Worm (Caenorhabditis elegans): ENCODE measurements around the gene plx-1.
"Not testable (repeated sequence)": the region's sequence is repeated elsewhere in the genome, so short reads cannot be mapped to it uniquely, and the experiment has no call there.

plx-1 gene

DNA sequence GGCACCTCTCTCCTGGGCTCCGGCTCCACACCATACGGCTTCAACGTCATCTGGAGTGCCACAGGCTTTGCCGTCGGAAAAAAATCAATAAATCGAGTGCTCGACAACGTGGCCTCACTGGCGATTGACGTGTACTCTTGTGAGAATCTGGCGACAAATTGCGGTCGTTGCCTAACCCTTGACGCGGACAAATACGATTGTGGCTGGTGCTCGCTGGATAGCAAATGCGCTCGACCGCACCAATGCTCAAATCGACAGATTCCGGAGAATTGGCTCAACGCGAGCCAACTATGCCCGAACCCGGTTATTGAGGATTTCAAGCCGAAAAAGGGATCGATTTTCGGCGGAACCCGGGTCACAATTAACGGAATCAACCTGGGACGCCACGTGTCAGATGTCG is 13.1 kb downstream of the plx-1 start:
- TF ChIP-seq isw-1 (GFP tag; IDR thresholded peaks at IDR 0.05) (no peak), sox-4 (tag; optimal IDR thresholded peaks at IDR 0.05) (no peak), snpc-4 (tag; optimal IDR thresholded peaks at IDR 0.05) (no peak), blmp-1 (tag; optimal IDR thresholded peaks at IDR 0.05) (no peak), lin-14 (GFP tag; optimal IDR thresholded peaks at IDR 0.05) (no peak), nhr-47 (tag; optimal IDR thresholded peaks at IDR 0.05) (no peak), fos-1 (tag; optimal IDR thresholded peaks at IDR 0.05) (no peak), C16A3.4 (tag; optimal IDR thresholded peaks at IDR 0.05) (no peak), swsn-7 (tag; optimal IDR thresholded peaks at IDR 0.05) (no peak), mef-2 (tag; optimal IDR thresholded peaks at IDR 0.05) (no peak), sup-37 (GFP tag; optimal IDR thresholded peaks at IDR 0.05) (no peak), lir-3 (tag; optimal IDR thresholded peaks at IDR 0.05; ENCODE audit: poor library complexity) (no peak), ztf-4 (tag; optimal IDR thresholded peaks at IDR 0.05) (no peak), egl-27 (tag; optimal IDR thresholded peaks at IDR 0.05) (no peak), elt-3 (tag; optimal IDR thresholded peaks at IDR 0.05) (no peak), lin-35 (GFP tag; optimal IDR thresholded peaks at IDR 0.05) (no peak), nhr-19 (GFP tag; conservative IDR thresholded peaks at IDR 0.05) (no peak), ceh-90 (tag; optimal IDR thresholded peaks at IDR 0.05) (no peak), nhr-84 (tag; optimal IDR thresholded peaks at IDR 0.05) (no peak), xbp-1 (tag; optimal IDR thresholded peaks at IDR 0.05) (no peak)

ce11 chrIV:972811-973428 is 13.6 kb downstream of the plx-1 start:
- TF ChIP-seq nhr-85 (tag) (peak; percentile 48), lin-15B (tag; optimal IDR thresholded peaks at IDR 0.05) (no peak)

DNA sequence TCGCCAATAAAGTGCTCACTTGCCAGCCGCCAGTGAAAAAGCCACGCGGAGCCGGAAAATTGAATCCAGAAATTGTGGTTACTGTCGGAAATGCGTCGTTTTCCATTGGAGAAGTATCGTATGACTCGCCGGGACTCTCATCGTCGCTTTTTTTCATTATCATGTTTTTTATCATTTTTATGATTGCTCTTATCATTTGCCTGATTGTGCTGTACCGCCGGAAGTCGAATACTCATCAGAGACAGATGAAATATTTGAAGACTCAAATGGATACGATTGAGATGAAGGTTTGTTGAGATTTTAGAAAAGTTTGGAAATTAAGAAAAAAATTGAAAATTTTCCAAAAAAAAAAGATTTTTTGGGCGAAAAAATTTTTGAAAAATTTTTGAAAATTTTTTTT is 17.1 kb downstream of the plx-1 start:
- peak; percentile 28 for TF ChIP-seq elt-2 (tag; optimal IDR thresholded peaks at IDR 0.05)
- no peak for TF ChIP-seq unc-62 (GFP tag; optimal IDR thresholded peaks at IDR 0.05)

DNA sequence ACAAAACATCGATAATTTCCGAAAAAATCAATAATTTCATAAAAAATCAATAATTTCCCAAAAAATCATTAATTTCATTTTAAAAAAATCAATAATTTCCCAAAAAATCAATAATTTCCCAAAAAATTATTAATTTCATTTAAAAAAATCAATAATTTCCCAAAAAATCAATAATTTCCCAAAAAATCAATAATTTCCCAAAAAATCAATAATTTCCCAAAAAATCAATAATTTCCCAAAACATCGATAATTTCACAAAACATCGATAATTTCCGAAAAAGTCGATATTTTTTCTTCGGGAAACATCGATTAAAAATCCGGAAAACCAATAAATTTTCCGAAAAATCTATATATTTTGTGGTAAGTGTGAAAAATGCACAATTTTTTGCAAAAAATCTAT is 19.0 kb downstream of the plx-1 start:
- TF ChIP-seq efl-1 (optimal IDR thresholded peaks at IDR 0.05) = not testable (repeated sequence)
- peak in 1 of 2 experiments; percentile 31 for TF ChIP-seq efl-1 (GFP tag; optimal IDR thresholded peaks at IDR 0.05 in 1 of 2)

- no peak for TF ChIP-seq swsn-7 (tag; optimal IDR thresholded peaks at IDR 0.05)
- TF ChIP-seq unc-62 (GFP tag; optimal IDR thresholded peaks at IDR 0.05) = no peak
- no peak for TF ChIP-seq sptf-1 (tag; optimal IDR thresholded peaks at IDR 0.05)
- no peak for TF ChIP-seq lir-3 (tag; optimal IDR thresholded peaks at IDR 0.05; ENCODE audit: poor library complexity)
- no peak for TF ChIP-seq isw-1 (GFP tag; IDR thresholded peaks at IDR 0.05)
- TF ChIP-seq efl-1 (optimal IDR thresholded peaks at IDR 0.05) = no peak
- peak in 1 of 2 experiments; percentile 11 for TF ChIP-seq efl-1 (GFP tag; optimal IDR thresholded peaks at IDR 0.05 in 1 of 2)
- no peak for TF ChIP-seq nhr-84 (tag; optimal IDR thresholded peaks at IDR 0.05)
These were observed 24.2 kb downstream of the plx-1 start for ce11 chrIV:983558-983957.

- TF ChIP-seq alr-1 (tag; optimal IDR thresholded peaks at IDR 0.05; ENCODE audit: borderline replicate concordance) = no peak
- no peak for TF ChIP-seq grh-1 (GFP tag; IDR thresholded peaks at IDR 0.05)
- no peak for TF ChIP-seq unc-30 (tag; optimal IDR thresholded peaks at IDR 0.05)
- TF ChIP-seq dpl-1 (GFP tag; optimal IDR thresholded peaks at IDR 0.05) = no peak
These were observed 31.0 kb downstream of the plx-1 start, which contains the start of gene egrh-2 for ce11 chrIV:990352-990751. TSS of gene egrh-2 (minus strand) at chrIV:990452.
